Worm (Caenorhabditis elegans) whole organism, late embryonic: ENCODE data around the gene spl-2.

Source experiments
- ceh-14 ChIP-seq: sonication (generic microtip); optimal IDR thresholded peaks from 2 replicates; lab custom pipeline; 2016; ENCODE audit warnings: missing genotype, missing genetic modification characterization, missing compliant biosample characterization
- ceh-18 ChIP-seq: sonication (generic microtip); optimal IDR thresholded peaks from 2 replicates; lab custom pipeline; 2016; ENCODE audit warnings: missing genetic modification characterization, missing compliant biosample characterization
- ceh-19 ChIP-seq: fragments of 200-800 bp; sonication (Bioruptor generic); optimal IDR thresholded peaks from 2 replicates; lab custom pipeline; 2018; ENCODE audit warnings: mild to moderate bottlenecking, missing genetic modification characterization, missing compliant biosample characterization
- ceh-48 ChIP-seq: sonication (generic microtip); optimal IDR thresholded peaks from 2 replicates; lab custom pipeline; 2016; ENCODE audit warnings: missing genetic modification characterization, inconsistent platforms, missing compliant biosample characterization
- dmd-4 ChIP-seq: sonication (generic microtip); optimal IDR thresholded peaks from 2 replicates; lab custom pipeline; 2016; ENCODE audit warnings: borderline replicate concordance, missing genetic modification characterization, missing compliant biosample characterization
- ets-4 ChIP-seq: sonication (generic microtip); optimal IDR thresholded peaks from 2 replicates; lab custom pipeline; 2016; ENCODE audit warnings: missing genetic modification characterization, missing compliant biosample characterization
- fkh-10 ChIP-seq: fragments of 150-350 bp; optimal IDR thresholded peaks from 2 replicates; lab custom pipeline; 2014; ENCODE audit warnings: missing biosample characterization, missing genetic modification reagents, missing genetic modification characterization
- hlh-15 ChIP-seq: sonication (generic microtip); optimal IDR thresholded peaks from 2 replicates; lab custom pipeline; 2016; ENCODE audit warnings: missing genetic modification characterization, missing compliant biosample characterization
- nhr-11 ChIP-seq: fragments of 150-350 bp; optimal IDR thresholded peaks from 2 replicates; lab custom pipeline; 2014; ENCODE audit warnings: missing biosample characterization, missing genetic modification characterization
- pha-4 ChIP-seq: fragments of 150-350 bp; optimal IDR thresholded peaks from 2 replicates; lab custom pipeline; 2018; ENCODE audit warnings: missing biosample characterization, missing genetic modification reagents, missing genetic modification characterization
- sox-4 ChIP-seq: sonication (generic microtip); optimal IDR thresholded peaks from 2 replicates; lab custom pipeline; 2017; ENCODE audit warnings: mild to moderate bottlenecking, missing genetic modification characterization, inconsistent platforms, missing compliant biosample characterization
- tbx-2 ChIP-seq: sonication (generic microtip); optimal IDR thresholded peaks from 2 replicates; lab custom pipeline; 2016; ENCODE audit warnings: missing genetic modification characterization, missing compliant biosample characterization
- unc-55 ChIP-seq: sonication (generic microtip); optimal IDR thresholded peaks from 2 replicates; lab custom pipeline; 2017; ENCODE audit warnings: missing biosample characterization, missing genetic modification reagents, missing genetic modification characterization

ce11 chrV:9132043-9132442, 14.7 kb downstream of the spl-2 start, which contains the start of gene F21C10.1:
- TF ChIP-seq dmd-4 (no peak), pha-4 (tag; lab: Kevin White, UChicago) (no peak), ceh-48 (tag; lab: Kevin White, UChicago) (no peak), unc-55 (GFP tag; lab: Kevin White, UChicago) (no peak), hlh-15 (no peak), ceh-14 (tag; lab: Kevin White, UChicago) (no peak), tbx-2 (tag; lab: Kevin White, UChicago) (no peak), fkh-10 (GFP tag; lab: Kevin White, UChicago) (no peak), ets-4 (no peak), sox-4 (tag; lab: Kevin White, UChicago) (no peak), ceh-18 (tag; lab: Kevin White, UChicago) (no peak), ceh-19 (GFP tag; lab: Kevin White, UChicago) (no peak), nhr-11 (tag; lab: Kevin White, UChicago) (no peak)
